Worm (Caenorhabditis elegans): ENCODE results near the gene grl-14.

DNA sequence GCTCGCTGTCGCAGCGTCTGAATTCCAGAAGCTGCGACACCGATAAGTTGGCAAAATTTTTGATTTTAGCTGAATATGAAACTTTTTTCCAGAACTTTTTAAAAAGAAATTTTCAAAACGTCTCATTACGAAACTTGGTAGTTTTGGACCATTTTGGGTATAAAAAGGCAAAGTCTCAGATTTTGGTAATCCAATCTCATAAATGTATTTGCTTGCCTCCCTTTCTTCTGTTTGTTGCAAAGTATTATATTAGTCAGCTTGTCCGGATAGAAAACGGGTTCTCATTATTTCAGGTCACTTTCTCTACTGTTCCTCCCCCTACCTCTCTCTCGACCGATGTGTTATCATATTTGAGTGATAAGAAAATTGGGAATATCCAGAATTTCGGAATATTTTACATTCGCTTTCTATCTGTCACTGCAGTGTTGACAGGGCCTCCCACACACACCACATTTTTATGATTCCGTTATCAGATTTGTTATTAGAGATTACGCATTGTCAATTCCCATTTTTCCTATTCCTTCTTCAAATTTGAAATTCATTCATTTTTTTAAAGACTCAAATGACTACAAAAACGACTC is 28.3 kb downstream of the grl-14 start, which contains the start of gene F31D4.5:
- TF ChIP-seq med-1 (GFP tag; optimal IDR thresholded peaks at IDR 0.05; ENCODE audit: insufficient read depth), result no peak
- TF ChIP-seq flt-1 (GFP tag; IDR thresholded peaks at IDR 0.05), result no peak
- no peak for TF ChIP-seq klf-2 (GFP tag; conservative IDR thresholded peaks at IDR 0.05)
- no peak for TF ChIP-seq ztf-29 (GFP tag; IDR thresholded peaks at IDR 0.05)
